Fruit fly (Drosophila melanogaster): ENCODE results near the gene CG15547.

CG15547 gene

DNA sequence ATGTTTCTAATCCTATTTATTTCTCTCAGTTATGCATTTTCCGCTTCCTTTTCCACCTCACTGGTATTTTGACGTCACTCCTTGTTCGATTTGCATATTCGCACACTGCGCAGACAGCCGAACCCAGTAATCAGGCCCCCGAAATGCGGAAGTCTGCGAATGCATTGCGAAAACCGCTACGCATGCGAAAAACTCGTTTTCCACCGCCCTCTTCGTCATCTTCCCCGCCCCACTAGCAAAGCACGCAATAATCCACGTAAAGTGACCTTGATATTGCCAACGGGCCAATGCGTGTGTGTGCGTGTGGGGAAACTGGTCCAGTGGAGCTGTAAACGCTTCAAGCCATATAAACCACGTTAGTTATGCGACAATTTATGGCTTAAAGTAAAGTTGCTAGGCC lies 19.3 kb downstream of the CG15547 start:
- no peak for TF ChIP-seq noc (tag; optimal IDR thresholded peaks at IDR 0.05)

DNA sequence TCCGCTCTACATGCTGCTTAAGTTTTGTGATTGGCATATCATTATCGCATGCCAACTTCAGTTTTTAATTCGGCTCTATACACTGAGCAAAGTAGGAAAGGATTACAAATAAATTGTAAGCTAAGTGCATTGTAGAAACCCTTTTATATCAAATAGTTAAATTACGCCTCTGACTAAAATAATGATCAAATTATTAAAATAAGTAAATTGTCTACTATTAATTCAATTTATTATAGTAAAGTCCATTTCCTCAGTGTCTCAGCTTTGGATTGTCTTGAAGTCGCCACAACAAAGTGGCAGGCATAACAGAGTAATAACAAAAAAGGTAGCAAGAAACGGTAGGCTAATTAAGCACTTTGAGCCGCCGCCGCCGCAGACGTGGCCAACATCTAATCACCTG lies 20.8 kb downstream of the CG15547 start:
- no peak for TF ChIP-seq noc (tag; optimal IDR thresholded peaks at IDR 0.05)

DNA sequence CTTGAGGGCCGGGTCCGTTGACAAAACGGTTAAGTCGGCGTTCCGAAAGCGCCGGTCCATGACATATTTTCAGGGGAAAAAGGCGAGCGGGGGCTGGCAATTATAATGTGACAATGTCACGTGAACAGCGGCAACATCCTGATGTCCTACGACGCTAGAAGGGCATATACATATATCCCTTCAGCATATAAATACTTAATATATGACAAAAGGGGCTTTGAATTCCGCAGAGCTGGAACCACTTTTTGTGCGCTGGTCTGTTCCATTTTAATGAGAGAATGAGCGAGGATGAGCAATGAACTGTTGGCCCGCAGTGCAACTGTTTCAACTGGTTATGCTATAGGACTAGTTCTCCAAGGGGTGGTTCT lies 22.8 kb downstream of the CG15547 start:
- TF ChIP-seq noc (tag; optimal IDR thresholded peaks at IDR 0.05): no peak

DNA sequence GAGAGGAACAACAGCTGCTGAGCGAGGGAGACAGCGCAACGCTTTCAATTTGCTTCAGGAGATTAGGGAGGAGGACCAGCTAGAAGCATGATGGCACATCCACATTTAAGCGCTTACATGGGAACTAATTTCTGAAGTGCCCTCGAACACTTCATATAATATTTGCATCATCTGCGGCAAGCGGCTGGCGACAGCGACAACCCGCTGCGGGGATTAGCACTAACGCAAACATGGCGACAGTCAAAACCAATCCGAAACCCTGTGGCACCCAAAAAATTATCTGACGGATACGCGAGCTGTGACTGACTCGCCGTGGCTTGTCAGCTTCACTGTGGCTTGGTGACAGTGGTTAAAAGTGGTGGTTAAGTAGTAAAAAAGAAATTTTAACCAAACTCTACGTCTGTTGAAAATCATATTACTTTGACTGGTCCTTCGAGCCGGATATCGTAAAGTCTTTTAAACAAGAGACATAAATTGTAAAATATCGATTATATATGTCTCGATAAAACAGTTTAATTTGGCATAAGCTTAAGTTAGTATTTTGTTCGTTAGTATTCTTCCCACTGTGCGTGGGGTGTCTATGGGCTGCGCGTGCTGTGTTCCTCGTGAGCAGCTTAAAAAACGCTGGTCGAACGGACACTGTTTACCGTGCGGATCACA lies 23.3 kb downstream of the CG15547 start:
- TF ChIP-seq noc (tag; optimal IDR thresholded peaks at IDR 0.05): no peak

DNA sequence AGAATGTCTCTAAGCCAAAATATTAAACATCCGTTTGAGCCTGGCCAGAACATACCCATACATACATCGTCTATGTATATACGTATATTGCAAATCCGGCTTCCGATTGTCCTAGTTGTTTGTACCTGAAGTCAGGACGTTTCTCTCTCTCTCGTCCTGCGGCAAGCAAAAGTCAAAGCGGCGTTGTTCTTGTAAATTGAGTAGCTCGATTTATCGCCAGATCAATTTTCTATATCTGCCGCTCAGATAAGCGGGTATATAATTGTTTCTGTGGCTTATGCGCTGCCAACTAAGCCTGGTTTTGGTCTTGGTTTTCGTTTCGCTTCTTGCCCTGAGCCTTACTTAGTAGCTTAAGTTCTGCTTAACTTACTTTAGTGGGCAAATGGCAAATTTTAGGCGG lies 26.7 kb downstream of the CG15547 start:
- no peak for TF ChIP-seq noc (tag; optimal IDR thresholded peaks at IDR 0.05)

DNA sequence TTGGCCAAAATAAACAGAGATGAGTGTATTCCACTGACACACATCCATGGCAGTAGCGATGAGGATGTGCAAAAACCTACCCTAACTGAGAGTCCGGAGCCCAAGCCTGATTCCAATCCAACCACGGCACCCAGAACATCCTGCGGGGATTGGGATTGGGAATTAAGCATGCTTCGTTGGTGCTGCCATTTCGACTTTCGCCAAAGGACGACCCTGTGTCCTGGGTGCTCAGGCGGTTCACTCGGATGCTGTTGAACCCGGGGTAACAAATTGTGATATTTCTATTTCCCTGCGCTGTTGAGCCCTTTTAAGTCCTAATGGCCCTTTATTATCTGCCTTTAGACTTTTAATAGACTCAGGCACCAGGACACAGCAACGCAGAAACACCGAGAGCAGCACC lies 28.1 kb downstream of the CG15547 start:
- TF ChIP-seq noc (tag; optimal IDR thresholded peaks at IDR 0.05): no peak

DNA sequence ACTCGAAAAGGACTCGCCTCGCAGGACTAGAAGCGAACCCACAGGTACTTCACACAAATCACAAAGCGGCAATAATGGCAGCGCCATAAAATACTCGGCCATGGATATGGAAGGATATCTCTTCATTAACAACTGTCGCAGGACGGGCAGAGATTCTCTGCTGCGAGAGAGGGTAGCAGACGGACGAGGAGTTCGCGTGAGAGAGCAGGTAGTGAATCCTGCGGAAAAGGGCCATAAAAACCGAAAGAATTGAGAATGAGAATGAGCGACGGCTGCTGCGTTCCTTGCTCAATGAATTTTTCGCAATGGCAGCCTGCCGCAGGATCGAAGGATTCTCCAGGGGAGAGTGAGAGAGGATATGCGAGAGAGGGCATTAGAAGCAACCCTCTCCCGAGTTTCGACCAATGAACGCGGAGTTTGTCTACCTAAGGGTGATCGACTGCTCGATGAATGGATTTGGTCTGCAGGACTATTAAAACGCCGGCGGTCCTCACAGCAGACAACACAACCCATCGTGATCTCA lies 31.4 kb downstream of the CG15547 start, which contains the start of gene tll:
Gene tll, plus strand, starts transcription at position 473 of the 523 bp plus-strand sequence.
- TF ChIP-seq noc (tag; optimal IDR thresholded peaks at IDR 0.05): no peak

DNA sequence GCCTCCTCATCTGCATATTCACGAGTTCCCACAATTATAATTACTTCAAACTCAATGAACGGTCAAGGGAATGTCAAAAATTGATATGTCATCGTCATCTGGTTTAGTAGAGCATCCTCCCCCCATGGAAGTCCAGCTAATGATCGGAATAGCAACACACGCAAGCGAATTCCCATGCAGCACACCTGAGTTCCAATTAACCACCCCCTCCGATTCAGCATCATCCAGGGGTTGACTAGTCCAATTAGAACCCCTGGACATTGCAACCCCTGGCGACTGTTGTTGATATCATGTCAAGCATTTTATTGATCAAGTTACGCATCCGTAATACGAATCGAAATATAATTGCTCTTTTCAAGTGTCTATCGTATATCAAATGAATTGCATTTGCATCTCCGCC lies 32.8 kb downstream of the CG15547 start:
- no peak for TF ChIP-seq noc (tag; optimal IDR thresholded peaks at IDR 0.05)

DNA sequence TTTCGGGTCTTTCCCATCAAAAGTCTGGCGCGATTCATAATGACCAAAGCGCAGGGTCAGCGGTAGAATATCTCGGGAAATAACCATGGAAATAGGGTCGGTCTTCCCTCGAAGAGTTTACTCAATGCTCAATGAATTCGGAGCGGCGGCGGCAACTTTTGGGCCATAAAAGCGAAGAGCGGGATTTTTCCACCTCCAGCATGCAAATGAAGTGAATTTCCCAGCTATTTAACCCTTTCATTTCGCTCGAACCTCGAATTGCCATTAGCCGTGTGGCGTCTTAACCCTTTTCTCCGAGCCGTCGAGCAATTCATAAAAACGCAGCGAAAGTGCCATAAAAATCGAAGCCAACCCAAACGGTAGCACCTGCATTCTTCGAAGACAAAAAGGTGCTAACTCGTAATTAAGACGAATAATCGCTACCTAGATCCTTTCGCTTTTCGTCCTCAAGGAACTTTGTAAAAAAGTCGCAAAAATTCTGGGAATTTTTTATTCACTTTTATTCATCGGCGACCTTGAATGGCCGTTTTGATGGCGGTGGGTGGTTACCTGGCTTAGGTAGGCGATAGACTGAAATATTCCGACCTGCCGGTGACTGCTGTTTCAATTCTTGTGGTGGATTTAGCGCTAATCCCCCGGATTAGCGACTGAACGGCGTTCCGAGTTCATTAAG lies 33.7 kb downstream of the CG15547 start:
- TF ChIP-seq noc (tag; optimal IDR thresholded peaks at IDR 0.05): no peak

DNA sequence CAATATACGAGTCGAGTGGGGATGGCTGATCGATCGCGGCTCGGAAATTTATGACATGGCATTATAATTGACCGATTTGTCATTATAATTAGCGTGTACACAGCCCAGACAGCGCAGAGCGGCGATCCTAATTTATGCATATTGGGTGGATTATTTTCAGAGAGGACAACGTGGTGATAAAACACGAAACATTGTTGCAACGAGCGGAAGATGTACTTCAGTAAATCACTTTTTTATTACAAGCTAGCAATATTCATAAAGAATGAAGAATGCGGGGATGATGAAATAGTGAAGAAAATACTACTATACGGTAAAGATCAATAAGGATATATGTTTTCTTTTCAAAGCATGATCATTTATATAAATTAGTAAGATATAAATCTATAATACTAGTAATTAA lies 38.9 kb downstream of the CG15547 start:
- TF ChIP-seq noc (tag; optimal IDR thresholded peaks at IDR 0.05): no peak

DNA sequence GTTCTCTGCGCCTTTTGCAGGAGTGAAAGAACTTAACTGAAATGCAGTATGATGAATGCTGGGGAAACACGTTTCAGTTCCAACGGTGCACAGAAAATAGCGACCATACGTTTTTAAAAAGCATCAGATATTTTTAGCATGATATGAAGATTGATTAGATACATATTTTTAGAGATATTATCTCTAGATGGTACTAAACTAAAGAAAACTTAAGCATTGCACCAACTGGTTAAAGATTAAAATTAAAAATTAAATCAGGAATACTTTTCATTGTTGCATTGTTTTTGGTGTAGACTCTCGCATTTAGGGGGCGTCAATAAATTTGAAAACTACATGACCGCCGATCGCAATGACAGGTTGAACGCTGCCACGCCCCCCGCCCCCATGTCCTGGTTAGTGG lies 39.6 kb downstream of the CG15547 start:
- TF ChIP-seq noc (tag; optimal IDR thresholded peaks at IDR 0.05): no peak

DNA sequence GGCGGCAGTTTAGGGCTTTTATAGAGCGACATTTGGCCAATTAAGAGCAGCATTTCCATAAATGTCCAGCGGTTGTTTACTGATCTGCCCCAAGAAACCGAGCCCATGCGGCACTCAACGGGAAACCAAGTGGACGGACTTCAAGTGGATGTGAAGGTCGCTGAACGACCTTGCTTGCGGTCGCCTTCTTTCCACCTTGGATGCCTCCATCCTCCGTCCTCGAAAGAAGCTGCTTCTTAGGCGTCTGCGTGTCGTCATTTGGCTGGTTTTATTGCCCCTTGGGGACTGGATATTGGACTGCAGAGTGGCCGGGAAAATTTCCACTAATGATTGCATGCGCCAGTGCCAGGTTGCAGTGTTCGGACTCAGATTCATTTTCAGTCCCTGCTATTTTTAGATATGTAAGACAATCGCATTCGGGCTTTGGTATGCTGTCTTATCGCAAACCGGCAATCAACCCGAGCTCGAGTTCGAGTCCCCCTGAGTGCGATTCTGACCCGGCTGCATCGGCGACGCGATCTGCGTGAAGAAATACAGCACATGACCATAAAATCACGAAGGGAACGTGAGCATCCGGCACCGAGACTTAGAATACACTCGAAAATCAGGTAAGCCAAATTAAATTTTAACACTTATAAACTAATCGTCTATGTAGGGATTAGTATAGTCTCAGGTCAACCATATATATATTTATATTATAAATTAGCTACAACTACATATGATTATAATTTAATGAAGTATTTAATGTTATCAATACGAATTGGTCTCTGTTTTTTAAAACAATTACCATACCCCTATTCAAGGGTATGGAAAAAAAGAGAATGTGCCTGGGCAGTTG lies 40.4 kb downstream of the CG15547 start:
- TF ChIP-seq noc (tag; optimal IDR thresholded peaks at IDR 0.05): no peak

DNA sequence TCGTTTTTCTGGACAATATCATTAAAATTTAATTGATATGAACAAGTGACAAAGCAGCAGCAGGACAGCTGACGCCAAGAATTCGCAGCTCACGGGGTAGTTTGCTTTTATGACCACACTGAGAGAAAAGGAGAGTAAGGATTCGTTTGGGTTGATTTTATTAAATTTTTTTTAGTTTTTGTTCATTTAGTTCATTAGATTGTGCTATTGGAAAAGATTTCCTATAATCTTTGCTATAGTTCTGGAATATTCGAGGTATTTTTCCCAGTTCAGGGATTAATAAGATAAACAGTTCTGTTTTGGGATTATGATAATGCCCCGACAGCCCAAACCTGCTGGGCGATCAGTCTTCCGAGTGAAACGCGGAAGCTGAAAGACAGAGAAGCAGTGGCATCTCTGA lies 41.1 kb downstream of the CG15547 start:
- no peak for TF ChIP-seq noc (tag; optimal IDR thresholded peaks at IDR 0.05)

DNA sequence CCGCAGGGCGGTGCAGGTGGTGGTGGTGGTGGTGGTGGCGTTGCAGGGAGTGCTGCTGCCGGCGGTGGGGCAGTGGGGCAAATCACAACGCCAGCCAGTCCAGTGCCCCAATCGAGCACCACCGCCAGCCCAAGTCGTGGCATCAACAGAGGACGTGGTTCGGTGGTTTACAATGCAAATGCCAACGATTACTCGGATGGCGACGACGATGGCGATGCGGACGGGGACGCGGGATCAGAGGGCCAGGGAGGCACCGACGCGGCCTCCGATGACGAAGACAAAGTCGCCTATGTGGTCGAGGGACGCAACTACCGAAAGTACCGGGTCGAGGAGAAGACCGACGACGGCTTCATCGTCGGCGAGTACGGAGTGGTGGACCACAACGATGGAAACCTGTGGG lies 42.6 kb downstream of the CG15547 start:
- TF ChIP-seq noc (tag; optimal IDR thresholded peaks at IDR 0.05): no peak

DNA sequence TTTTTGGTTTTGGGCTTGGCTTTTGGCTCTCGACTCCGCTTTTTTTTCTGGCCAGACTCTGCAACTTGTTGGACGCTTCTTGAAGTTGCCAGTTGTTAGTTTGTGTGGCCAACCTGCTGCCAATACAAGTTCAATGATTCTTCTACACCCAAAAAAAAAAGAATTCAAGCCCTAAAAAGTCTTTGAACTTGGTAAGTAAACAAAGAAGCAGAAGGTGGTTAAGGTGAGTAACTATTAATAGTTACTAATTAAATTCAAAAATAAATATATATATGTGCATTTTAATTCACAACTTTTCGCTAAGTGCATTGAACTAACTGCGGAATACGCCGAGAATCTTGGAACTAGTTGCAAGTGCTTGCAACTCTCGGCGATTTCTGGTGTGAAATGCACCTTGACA lies 50.2 kb downstream of the CG15547 start:
- TF ChIP-seq noc (tag; optimal IDR thresholded peaks at IDR 0.05): no peak

DNA sequence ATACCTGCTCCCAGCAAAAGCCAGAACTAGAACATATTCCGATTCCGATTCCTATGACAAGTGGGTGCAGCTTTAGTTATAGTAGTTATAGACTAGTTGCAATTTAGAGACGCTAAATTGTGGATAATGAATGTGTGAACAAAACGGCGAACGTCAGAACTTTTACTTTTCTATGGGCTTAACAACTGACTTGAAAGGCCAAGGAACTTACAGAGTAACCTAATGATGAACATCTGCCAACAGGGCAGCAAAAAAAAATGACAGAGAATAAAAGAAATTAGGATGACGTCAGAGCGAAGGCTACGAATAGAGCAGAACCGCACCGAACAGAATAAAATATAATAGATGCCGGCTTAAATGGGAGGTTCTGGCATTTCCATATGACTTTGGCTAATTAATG lies 51.2 kb downstream of the CG15547 start:
- no peak for TF ChIP-seq noc (tag; optimal IDR thresholded peaks at IDR 0.05)

Data from whole organism, larva.